Fruit fly (Drosophila melanogaster): ENCODE results near the gene cact.

Gene cact

DNA sequence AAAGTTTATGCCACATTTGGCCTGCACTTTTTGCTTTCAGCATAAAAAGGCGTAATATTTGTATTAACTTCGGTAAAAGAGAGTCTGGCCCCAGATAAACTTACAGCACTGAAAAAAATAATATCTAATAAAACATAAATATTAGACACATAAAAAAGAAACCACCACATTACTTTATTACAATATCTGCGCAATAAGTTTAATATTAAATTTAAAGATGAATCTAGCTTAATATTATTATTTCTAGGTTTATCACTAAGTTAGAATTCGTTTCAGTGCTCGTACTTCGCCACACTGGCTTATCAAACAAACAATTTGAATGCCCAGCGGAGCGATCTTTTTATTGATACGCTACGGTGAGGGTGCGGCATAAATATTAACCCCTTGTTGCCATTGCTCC lies 31.9 kb upstream of the cact start (continued):
- no peak for TF ChIP-seq pan (optimal IDR thresholded peaks at IDR 0.05)
- peak in 1 of 2 experiments; percentile 31 for TF ChIP-seq pan (GFP tag; optimal IDR thresholded peaks at IDR 0.05 in 1 of 2, IDR thresholded peaks at IDR 0.05 in 1 of 2)
- TF ChIP-seq z (GFP tag; IDR thresholded peaks at IDR 0.05), result no peak
- TF ChIP-seq CG9727 (GFP tag; optimal IDR thresholded peaks at IDR 0.05), result peak; percentile 15
- no peak for TF ChIP-seq insv (GFP tag; optimal IDR thresholded peaks at IDR 0.05)
- no peak for TF ChIP-seq Nf-YB (GFP tag; optimal IDR thresholded peaks at IDR 0.05)
- no peak for TF ChIP-seq BEAF-32 (GFP tag; optimal IDR thresholded peaks at IDR 0.05)
- peak; percentile 29 for TF ChIP-seq Sox100B (GFP tag; optimal IDR thresholded peaks at IDR 0.05)
- TF ChIP-seq ssp (GFP tag; IDR thresholded peaks at IDR 0.05), result no peak
- no peak for TF ChIP-seq Sin3A (optimal IDR thresholded peaks at IDR 0.05)
- TF ChIP-seq CG1832 (GFP tag; optimal IDR thresholded peaks at IDR 0.05), result no peak
- no peak for TF ChIP-seq lab (GFP tag; optimal IDR thresholded peaks at IDR 0.05)
- TF ChIP-seq CG6683 (GFP tag; optimal IDR thresholded peaks at IDR 0.05), result no peak
- peak; percentile 72 for TF ChIP-seq gsb-n (tag; optimal IDR thresholded peaks at IDR 0.05)
- TF ChIP-seq ap (GFP tag; IDR thresholded peaks at IDR 0.05), result no peak
- TF ChIP-seq Tbp (GFP tag; optimal IDR thresholded peaks at IDR 0.05), result no peak
- TF ChIP-seq H15 (GFP tag; IDR thresholded peaks at IDR 0.05), result no peak
- no peak for TF ChIP-seq aop (GFP tag; IDR thresholded peaks at IDR 0.05)
- no peak for TF ChIP-seq CG10274 (GFP tag; optimal IDR thresholded peaks at IDR 0.05)
- peak; percentile 24 for TF ChIP-seq fd96Cb (tag; optimal IDR thresholded peaks at IDR 0.05)
- TF ChIP-seq Aef1 (GFP tag; IDR thresholded peaks at IDR 0.05), result no peak
- TF ChIP-seq dysf (GFP tag; IDR thresholded peaks at IDR 0.05), result no peak
- no peak for TF ChIP-seq CkIIα-i1 (GFP tag; IDR thresholded peaks at IDR 0.05)
- TF ChIP-seq CG4282 (GFP tag; optimal IDR thresholded peaks at IDR 0.05), result no peak
- no peak for TF ChIP-seq Chrac-16 (GFP tag; optimal IDR thresholded peaks at IDR 0.05)
- no peak for TF ChIP-seq her (GFP tag; optimal IDR thresholded peaks at IDR 0.05)
- no peak for TF ChIP-seq CG14965 (GFP tag; optimal IDR thresholded peaks at IDR 0.05; ENCODE audit: borderline replicate concordance)
- TF ChIP-seq corto (GFP tag; optimal IDR thresholded peaks at IDR 0.05), result no peak
- TF ChIP-seq Meics (GFP tag; optimal IDR thresholded peaks at IDR 0.05), result no peak
- TF ChIP-seq oc (tag; optimal IDR thresholded peaks at IDR 0.05), result no peak
- no peak for TF ChIP-seq klu (GFP tag; IDR thresholded peaks at IDR 0.05)
- no peak for TF ChIP-seq pho (GFP tag; optimal IDR thresholded peaks at IDR 0.05)
- TF ChIP-seq toy (GFP tag; IDR thresholded peaks at IDR 0.05), result no peak
- no peak for TF ChIP-seq Six4 (GFP tag; optimal IDR thresholded peaks at IDR 0.05)
- TF ChIP-seq Xrp1 (GFP tag; IDR thresholded peaks at IDR 0.05), result peak; percentile 54; the same call in 1 of the 2 replicates
- TF ChIP-seq CG16813 (GFP tag; IDR thresholded peaks at IDR 0.05; ENCODE audit: partially characterized antibody), result no peak
- no peak for TF ChIP-seq sens-2 (GFP tag; IDR thresholded peaks at IDR 0.05)
- TF ChIP-seq Oli (tag; optimal IDR thresholded peaks at IDR 0.05), result peak; percentile 17
- no peak for TF ChIP-seq bowl (GFP tag; IDR thresholded peaks at IDR 0.05)
- TF ChIP-seq CG7786 (GFP tag; optimal IDR thresholded peaks at IDR 0.05), result no peak
- no peak for TF ChIP-seq Dll (GFP tag; IDR thresholded peaks at IDR 0.05; ENCODE audit: partially characterized antibody)
- TF ChIP-seq Myb (GFP tag; optimal IDR thresholded peaks at IDR 0.05), result no peak
- TF ChIP-seq Dfd (GFP tag; optimal IDR thresholded peaks at IDR 0.05), result no peak
- TF ChIP-seq CG2678 (tag; optimal IDR thresholded peaks at IDR 0.05), result peak; percentile 60
- TF ChIP-seq CG8290 (GFP tag; optimal IDR thresholded peaks at IDR 0.05), result no peak
- no peak for TF ChIP-seq CG8290 (tag; optimal IDR thresholded peaks at IDR 0.05)
- no peak for TF ChIP-seq Ets65A (GFP tag)
- TF ChIP-seq HLH4C (GFP tag; IDR thresholded peaks at IDR 0.05; ENCODE audit: partially characterized antibody), result no peak
- no peak for TF ChIP-seq nerfin-2 (GFP tag; IDR thresholded peaks at IDR 0.05; ENCODE audit: partially characterized antibody)
- TF ChIP-seq Ets97D (GFP tag; optimal IDR thresholded peaks at IDR 0.05), result no peak
- TF ChIP-seq ato (GFP tag; IDR thresholded peaks at IDR 0.05; ENCODE audit: partially characterized antibody), result no peak
- TF ChIP-seq gt (GFP tag; IDR thresholded peaks at IDR 0.05), result no peak
- no peak for TF ChIP-seq CG33213 (GFP tag; optimal IDR thresholded peaks at IDR 0.05)

Measured in whole organism, embryonic.